Worm (Caenorhabditis elegans): ENCODE measurements around the gene dsl-1.
A peak's percentile ranks its signal among the peaks of the same experiment; 100 is the strongest.

DNA sequence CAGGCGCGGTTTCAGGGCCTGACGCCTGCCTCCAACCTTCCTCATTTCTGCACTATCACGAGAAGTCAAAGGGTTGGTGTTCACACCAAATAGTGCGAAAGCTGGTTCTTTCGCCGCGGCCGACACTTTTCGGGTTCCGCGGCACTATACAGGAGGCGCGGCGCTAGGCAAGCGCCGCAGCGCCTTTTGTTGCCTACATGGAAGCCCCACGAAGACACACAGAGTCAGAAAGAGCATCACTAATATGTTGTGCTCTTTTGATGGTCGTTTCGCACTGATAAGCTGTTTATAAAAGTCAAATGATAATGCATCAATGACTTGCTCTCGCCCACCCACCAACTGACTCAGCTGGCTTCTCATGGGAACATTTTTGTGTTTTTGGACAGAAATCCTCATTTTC is 4.0 kb upstream of the dsl-1 start:
- TF ChIP-seq nhr-48 (tag; optimal IDR thresholded peaks at IDR 0.05) (no peak), pqm-1 (tag; optimal IDR thresholded peaks at IDR 0.05) (peak; percentile 44), nhr-11 (tag; optimal IDR thresholded peaks at IDR 0.05) (no peak), set-16 (GFP tag; IDR thresholded peaks at IDR 0.05) (peak; percentile 69), Y5F2A.4 (GFP tag; optimal IDR thresholded peaks at IDR 0.05) (no peak), nhr-77 (tag; optimal IDR thresholded peaks at IDR 0.05) (no peak), arid-1 (GFP tag; conservative IDR thresholded peaks at IDR 0.05) (no peak), ces-1 (GFP tag; optimal IDR thresholded peaks at IDR 0.05) (no peak), mep-1 (tag; optimal IDR thresholded peaks at IDR 0.05) (no peak), aly-2 (tag; optimal IDR thresholded peaks at IDR 0.05) (no peak), lin-39 (tag; optimal IDR thresholded peaks at IDR 0.05) (no peak)
